Fruit fly (Drosophila melanogaster): ENCODE results near the gene krz.

krz gene

dm6 chr3R:32038030-32038429 is 13.8 kb downstream of the krz start, which contains the start of gene Pos:
TSS of gene Pos (plus strand) at chr3R:32038330.
- no peak for TF ChIP-seq dl (GFP tag; optimal IDR thresholded peaks at IDR 0.05; ENCODE audit: insufficient read depth in 1 of 2, partially characterized antibody in 2 of 2)
- TF ChIP-seq brk (GFP tag; optimal IDR thresholded peaks at IDR 0.05): no peak
- no peak for TF ChIP-seq pan (optimal IDR thresholded peaks at IDR 0.05)
- TF ChIP-seq Rel (GFP tag; optimal IDR thresholded peaks at IDR 0.05): no peak
- TF ChIP-seq Rel (tag; optimal IDR thresholded peaks at IDR 0.05): no peak
- no peak for TF ChIP-seq dmrt93B (GFP tag; optimal IDR thresholded peaks at IDR 0.05)
- no peak for TF ChIP-seq CG32264 (GFP tag; optimal IDR thresholded peaks at IDR 0.05)
- TF ChIP-seq Hr83 (GFP tag; optimal IDR thresholded peaks at IDR 0.05; ENCODE audit: poor library complexity, severe bottlenecking): no peak
- no peak for TF ChIP-seq lola (GFP tag; optimal IDR thresholded peaks at IDR 0.05)
- no peak for TF ChIP-seq Vsx2 (GFP tag; optimal IDR thresholded peaks at IDR 0.05; ENCODE audit: partially characterized antibody)
- TF ChIP-seq Dif (GFP tag; optimal IDR thresholded peaks at IDR 0.05; ENCODE audit: partially characterized antibody): no peak
- no peak for TF ChIP-seq sage (GFP tag; optimal IDR thresholded peaks at IDR 0.05)
- no peak for TF ChIP-seq dsf (GFP tag; optimal IDR thresholded peaks at IDR 0.05; ENCODE audit: borderline replicate concordance)

- TF ChIP-seq N (GFP tag; optimal IDR thresholded peaks at IDR 0.05) (no peak), foxo (GFP tag; optimal IDR thresholded peaks at IDR 0.05) (peak in 1 of 2 experiments; percentile 13), psq (GFP tag; optimal IDR thresholded peaks at IDR 0.05) (no peak), fru (GFP tag; optimal IDR thresholded peaks at IDR 0.05) (peak; percentile 17)
Measured at dm6 chr3R:32032885-32033284, 18.9 kb downstream of the krz start.

dm6 chr3R:32029134-32029533 is 22.7 kb downstream of the krz start:
- no peak for TF ChIP-seq Dif (GFP tag; optimal IDR thresholded peaks at IDR 0.05; ENCODE audit: partially characterized antibody)
- no peak for TF ChIP-seq lola (GFP tag; optimal IDR thresholded peaks at IDR 0.05)
- TF ChIP-seq Dfd (GFP tag; optimal IDR thresholded peaks at IDR 0.05): no peak
- no peak for TF ChIP-seq dl (GFP tag; optimal IDR thresholded peaks at IDR 0.05; ENCODE audit: insufficient read depth in 1 of 2, partially characterized antibody in 2 of 2)

- TF ChIP-seq pan (optimal IDR thresholded peaks at IDR 0.05) (no peak), tai (GFP tag; optimal IDR thresholded peaks at IDR 0.05) (no peak), Hr78 (GFP tag; optimal IDR thresholded peaks at IDR 0.05) (no peak), br (GFP tag; optimal IDR thresholded peaks at IDR 0.05) (no peak), dsf (GFP tag; optimal IDR thresholded peaks at IDR 0.05; ENCODE audit: borderline replicate concordance) (no peak), Mio (GFP tag; optimal IDR thresholded peaks at IDR 0.05) (no peak), jim (GFP tag; optimal IDR thresholded peaks at IDR 0.05) (no peak), Dif (GFP tag; optimal IDR thresholded peaks at IDR 0.05; ENCODE audit: partially characterized antibody) (no peak), fru (GFP tag; optimal IDR thresholded peaks at IDR 0.05) (no peak), ey (GFP tag; optimal IDR thresholded peaks at IDR 0.05) (no peak), rgr (GFP tag; optimal IDR thresholded peaks at IDR 0.05) (no peak), Hnf4 (GFP tag; optimal IDR thresholded peaks at IDR 0.05) (no peak), Sp1 (GFP tag; optimal IDR thresholded peaks at IDR 0.05) (no peak), dl (GFP tag; optimal IDR thresholded peaks at IDR 0.05; ENCODE audit: insufficient read depth in 1 of 2, partially characterized antibody in 2 of 2) (no peak), woc (GFP tag; optimal IDR thresholded peaks at IDR 0.05) (no peak)
Measured at dm6 chr3R:32022088-32022487, 29.7 kb downstream of the krz start.

dm6 chr3R:32015400-32016215 is 36.2 kb downstream of the krz start, which contains the start of gene heph:
TSS of gene heph (minus strand) at chr3R:32015520.
- no peak for TF ChIP-seq sage (GFP tag; optimal IDR thresholded peaks at IDR 0.05)
- no peak for TF ChIP-seq Dfd (GFP tag; optimal IDR thresholded peaks at IDR 0.05)
- TF ChIP-seq CG9705 (GFP tag; optimal IDR thresholded peaks at IDR 0.05): no peak
- TF ChIP-seq Hr78 (GFP tag; optimal IDR thresholded peaks at IDR 0.05): no peak
- no peak for TF ChIP-seq br (GFP tag; optimal IDR thresholded peaks at IDR 0.05)
- TF ChIP-seq dl (GFP tag; optimal IDR thresholded peaks at IDR 0.05; ENCODE audit: insufficient read depth in 1 of 2, partially characterized antibody in 2 of 2): no peak
- TF ChIP-seq CG32264 (GFP tag; optimal IDR thresholded peaks at IDR 0.05): no peak
- TF ChIP-seq fru (GFP tag; optimal IDR thresholded peaks at IDR 0.05): no peak
- no peak for TF ChIP-seq Hr83 (GFP tag; optimal IDR thresholded peaks at IDR 0.05; ENCODE audit: poor library complexity, severe bottlenecking)
- no peak for TF ChIP-seq jim (GFP tag; optimal IDR thresholded peaks at IDR 0.05)
- no peak for TF ChIP-seq psq (GFP tag; optimal IDR thresholded peaks at IDR 0.05)
- TF ChIP-seq Myc (optimal IDR thresholded peaks at IDR 0.05): no peak
- TF ChIP-seq woc (GFP tag; optimal IDR thresholded peaks at IDR 0.05): no peak
- no peak for TF ChIP-seq dmrt93B (GFP tag; optimal IDR thresholded peaks at IDR 0.05)

All from whole organism, wandering third instar larva.